Worm (Caenorhabditis elegans): ENCODE results near the gene B0024.13.

B0024.13 gene

DNA sequence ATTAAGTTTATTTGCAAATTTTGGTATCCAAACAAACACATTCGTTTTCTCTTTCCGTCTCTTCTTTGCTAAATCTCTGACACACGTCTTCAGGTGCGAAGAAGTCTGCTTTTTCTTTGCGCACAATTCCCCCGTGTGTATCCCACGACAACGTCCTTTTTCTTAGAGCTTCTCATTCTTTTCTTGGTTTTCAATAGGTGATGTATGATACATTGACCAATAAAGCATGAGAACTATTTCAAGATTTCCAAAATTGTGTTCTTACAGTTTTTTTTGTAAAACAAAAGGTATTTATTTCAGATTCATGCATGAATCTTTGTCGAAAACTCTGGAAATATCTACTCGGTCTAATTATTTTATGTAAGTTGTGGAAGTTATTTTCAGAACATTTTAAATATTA, 30.8 kb upstream of the B0024.13 start, which contains the start of gene B0024.15:
Gene B0024.15, plus strand, starts transcription at position 301 of the 400 bp plus-strand sequence.
- no peak for TF ChIP-seq sea-2 (GFP tag; optimal IDR thresholded peaks at IDR 0.05)
- no peak for TF ChIP-seq nhr-11 (tag; optimal IDR thresholded peaks at IDR 0.05)
- TF ChIP-seq nhr-25 (tag; optimal IDR thresholded peaks at IDR 0.05) = no peak
- TF ChIP-seq tbx-2 (tag; optimal IDR thresholded peaks at IDR 0.05) = no peak
- no peak for TF ChIP-seq ztf-4 (tag; optimal IDR thresholded peaks at IDR 0.05)

DNA sequence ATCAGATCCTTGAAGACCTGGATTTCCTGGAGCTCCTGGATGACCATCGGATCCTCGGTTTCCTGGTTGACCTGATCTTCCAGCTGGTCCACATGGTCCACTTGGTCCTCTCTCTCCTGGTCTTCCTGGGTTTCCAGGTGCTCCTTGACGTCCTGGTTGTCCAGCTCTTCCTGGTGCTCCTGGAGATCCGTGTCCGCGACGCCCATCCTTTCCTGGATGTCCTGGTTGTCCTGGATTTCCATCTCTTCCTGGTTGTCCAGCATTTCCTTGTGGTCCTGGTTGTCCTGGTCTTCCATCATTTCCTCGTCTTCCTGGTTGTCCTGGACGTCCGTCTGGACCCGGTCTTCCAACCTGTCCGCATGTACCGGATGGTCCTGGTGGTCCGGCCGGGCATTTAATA, 28.7 kb upstream of the B0024.13 start:
- TF ChIP-seq ZK546.5 (tag; optimal IDR thresholded peaks at IDR 0.05) = no peak
- TF ChIP-seq tbx-2 (tag; optimal IDR thresholded peaks at IDR 0.05) = no peak
- no peak for TF ChIP-seq zag-1 (tag; optimal IDR thresholded peaks at IDR 0.05)
- no peak for TF ChIP-seq ceh-28 (tag; optimal IDR thresholded peaks at IDR 0.05)
- no peak for TF ChIP-seq fkh-10 (GFP tag; optimal IDR thresholded peaks at IDR 0.05)
- TF ChIP-seq nhr-77 (tag; optimal IDR thresholded peaks at IDR 0.05) = no peak
- no peak for TF ChIP-seq sea-2 (GFP tag; optimal IDR thresholded peaks at IDR 0.05)
- no peak for TF ChIP-seq nhr-12 (tag; optimal IDR thresholded peaks at IDR 0.05)
- TF ChIP-seq ceh-9 (tag; optimal IDR thresholded peaks at IDR 0.05) = no peak
- no peak for TF ChIP-seq fkh-2 (tag; optimal IDR thresholded peaks at IDR 0.05)
- TF ChIP-seq ceh-82 (tag; optimal IDR thresholded peaks at IDR 0.05) = no peak
- no peak for TF ChIP-seq nhr-76 (tag; optimal IDR thresholded peaks at IDR 0.05)
- TF ChIP-seq daf-12 (tag; optimal IDR thresholded peaks at IDR 0.05) = no peak
- TF ChIP-seq lin-15B (tag; optimal IDR thresholded peaks at IDR 0.05) = no peak
- TF ChIP-seq nhr-23 (tag; optimal IDR thresholded peaks at IDR 0.05) = no peak
- no peak for TF ChIP-seq nhr-11 (tag; optimal IDR thresholded peaks at IDR 0.05)
- no peak for TF ChIP-seq jun-1 (tag; optimal IDR thresholded peaks at IDR 0.05)
- TF ChIP-seq nhr-67 (tag; optimal IDR thresholded peaks at IDR 0.05) = no peak

DNA sequence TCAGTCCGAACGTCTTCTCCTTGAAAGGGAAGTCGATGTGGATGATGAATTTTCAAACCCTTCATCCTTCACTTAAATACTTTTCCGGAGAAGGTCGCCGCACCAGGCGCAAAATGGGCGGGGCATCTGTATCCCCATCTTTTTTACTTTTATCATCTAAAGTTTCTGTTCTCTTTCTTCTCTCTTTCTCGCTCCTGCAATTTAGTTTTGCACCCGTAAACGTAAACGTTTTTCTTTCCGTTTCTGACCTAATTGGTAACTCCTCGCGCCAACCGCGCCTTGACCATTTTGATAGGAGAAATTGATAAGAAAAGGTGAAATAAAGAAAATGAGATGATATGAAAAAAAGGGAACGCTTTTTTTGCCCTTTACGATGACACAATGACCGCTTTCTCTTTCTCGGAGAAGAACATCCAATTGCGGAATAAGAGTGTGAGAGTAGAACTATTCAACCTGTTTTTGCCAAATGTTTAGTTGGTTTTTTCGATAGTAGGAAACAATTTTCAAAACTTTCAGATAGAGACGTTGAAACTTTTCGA, 27.6 kb upstream of the B0024.13 start, which contains the start of gene col-149:
Gene col-149, minus strand, starts transcription at position 51 of the 539 bp plus-strand sequence.
- TF ChIP-seq nhr-23 (tag; optimal IDR thresholded peaks at IDR 0.05) = peak; percentile 75
- no peak for TF ChIP-seq nhr-11 (tag; optimal IDR thresholded peaks at IDR 0.05)
- TF ChIP-seq elt-3 (tag; optimal IDR thresholded peaks at IDR 0.05) = peak in 1 of 3 experiments; percentile 56

DNA sequence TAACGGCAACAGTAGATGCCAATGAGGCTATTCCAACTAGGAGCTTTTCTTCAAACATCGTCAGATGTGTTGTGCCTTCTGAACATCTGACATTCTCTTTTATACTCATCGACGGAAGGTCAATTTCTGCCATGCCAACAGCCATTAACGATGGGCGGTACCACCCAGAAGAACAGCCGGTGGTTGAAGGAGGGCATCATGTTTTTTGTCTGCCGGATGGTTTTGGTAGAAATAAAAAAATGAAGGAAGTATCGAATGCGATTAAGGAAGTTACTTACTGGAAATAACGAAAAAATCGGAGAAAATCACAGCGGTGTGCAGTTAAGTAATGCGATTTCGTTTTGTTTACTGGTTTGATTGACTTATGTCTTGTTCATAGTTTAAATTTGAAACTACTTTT, 26.0 kb upstream of the B0024.13 start, which contains the start of gene col-150:
Gene col-150, minus strand, starts transcription at position 101 of the 400 bp plus-strand sequence.
- TF ChIP-seq ztf-11 (tag; optimal IDR thresholded peaks at IDR 0.05) (no peak), mml-1 (tag; optimal IDR thresholded peaks at IDR 0.05) (no peak), pha-4 (tag; optimal IDR thresholded peaks at IDR 0.05) (no peak), fkh-10 (GFP tag; optimal IDR thresholded peaks at IDR 0.05) (no peak), elt-2 (tag; optimal IDR thresholded peaks at IDR 0.05) (no peak), tbx-2 (tag; optimal IDR thresholded peaks at IDR 0.05) (no peak), egl-5 (tag; optimal IDR thresholded peaks at IDR 0.05) (no peak), egl-27 (tag; optimal IDR thresholded peaks at IDR 0.05) (no peak), mdl-1 (tag; optimal IDR thresholded peaks at IDR 0.05) (no peak), ama-1 (optimal IDR thresholded peaks at IDR 0.05) (no peak)

DNA sequence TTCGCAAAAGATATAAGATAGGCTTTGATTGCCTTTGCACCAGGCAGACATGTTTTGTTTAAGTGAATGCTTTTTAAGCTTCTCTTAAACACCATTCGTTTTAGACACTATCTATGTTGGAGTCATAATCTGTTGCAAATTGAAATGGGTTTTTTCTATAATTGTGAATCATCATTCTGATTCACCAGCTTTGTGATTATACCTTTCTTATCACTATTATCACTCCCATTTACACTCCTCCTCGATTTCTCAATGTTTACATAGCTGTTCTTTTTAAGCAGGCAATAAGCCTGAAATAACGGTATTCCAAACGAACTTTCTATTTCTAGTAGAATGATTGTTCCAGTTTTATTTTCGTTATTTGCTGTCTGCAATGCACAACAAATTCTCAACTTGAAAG, 23.4 kb upstream of the B0024.13 start, which contains the start of gene B0024.4:
Gene B0024.4, plus strand, starts transcription at position 301 of the 400 bp plus-strand sequence.
- no peak for TF ChIP-seq fkh-10 (GFP tag; optimal IDR thresholded peaks at IDR 0.05)
- TF ChIP-seq egl-27 (tag; optimal IDR thresholded peaks at IDR 0.05) = no peak
- TF ChIP-seq ama-1 (optimal IDR thresholded peaks at IDR 0.05) = no peak
- no peak for TF ChIP-seq nhr-67 (tag; optimal IDR thresholded peaks at IDR 0.05)
- TF ChIP-seq zag-1 (tag; optimal IDR thresholded peaks at IDR 0.05) = no peak

DNA sequence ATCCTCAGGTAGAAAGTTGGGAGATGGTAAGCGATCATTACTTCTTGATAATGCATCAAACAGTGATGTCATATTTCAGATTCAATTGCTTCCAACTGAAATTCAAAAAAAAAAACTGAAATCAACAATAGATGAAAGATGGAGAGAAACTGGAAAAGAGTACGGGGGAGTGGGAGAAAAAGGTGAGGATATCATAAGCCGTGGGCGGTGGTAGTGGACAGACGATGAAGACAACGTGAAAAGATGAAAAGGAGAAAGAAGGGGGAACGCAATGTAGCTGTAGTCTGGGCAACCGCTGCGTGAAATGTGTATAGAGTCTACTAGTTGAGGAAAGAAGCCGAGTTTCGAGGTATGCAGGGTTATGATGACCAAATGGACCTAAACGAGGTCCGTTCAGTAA, 13.2 kb upstream of the B0024.13 start, which contains the start of gene che-12:
Gene che-12, minus strand, starts transcription at position 101 of the 400 bp plus-strand sequence.
- TF ChIP-seq mml-1 (tag; optimal IDR thresholded peaks at IDR 0.05) (no peak), nfya-1 (tag; optimal IDR thresholded peaks at IDR 0.05; ENCODE audit: insufficient read depth) (no peak), elt-3 (tag; optimal IDR thresholded peaks at IDR 0.05) (no peak), zag-1 (tag; optimal IDR thresholded peaks at IDR 0.05) (no peak), skn-1 (tag; optimal IDR thresholded peaks at IDR 0.05) (no peak), nhr-77 (tag; optimal IDR thresholded peaks at IDR 0.05) (no peak), ceh-28 (tag; optimal IDR thresholded peaks at IDR 0.05) (no peak), nhr-11 (tag; optimal IDR thresholded peaks at IDR 0.05) (no peak)
